Worm (Caenorhabditis elegans): ENCODE results near the gene T19C3.5.

ce11 chrIII:641759-642158 is 14.0 kb upstream of the T19C3.5 start, which contains the start of gene W06E11.1:
- TF ChIP-seq ahr-1 (tag; optimal IDR thresholded peaks at IDR 0.05) = no peak
- no peak for TF ChIP-seq syd-9 (tag; optimal IDR thresholded peaks at IDR 0.05)
- TF ChIP-seq pqm-1 (tag; optimal IDR thresholded peaks at IDR 0.05) = no peak
- TF ChIP-seq dve-1 (tag; optimal IDR thresholded peaks at IDR 0.05) = no peak
- no peak for TF ChIP-seq ama-1 (optimal IDR thresholded peaks at IDR 0.05)
- no peak for TF ChIP-seq sox-4 (tag; optimal IDR thresholded peaks at IDR 0.05)
- TF ChIP-seq ceh-45 (GFP tag; IDR thresholded peaks at IDR 0.05) = no peak
- TF ChIP-seq elt-4 (tag; optimal IDR thresholded peaks at IDR 0.05) = no peak
- no peak for TF ChIP-seq nhr-11 (tag; optimal IDR thresholded peaks at IDR 0.05)
- no peak for TF ChIP-seq pha-2 (tag; optimal IDR thresholded peaks at IDR 0.05)
- no peak for TF ChIP-seq pha-4 (tag; optimal IDR thresholded peaks at IDR 0.05)
- TF ChIP-seq C38D4.7 (GFP tag; optimal IDR thresholded peaks at IDR 0.05) = no peak
- TF ChIP-seq eyg-1 (tag; optimal IDR thresholded peaks at IDR 0.05) = no peak
